Fruit fly (Drosophila melanogaster) Kc167 (cell line): ENCODE measurements around the gene CG43318.
A peak's percentile ranks its signal among the peaks of the same experiment; 100 is the strongest.

ENCODE experiments used
- Myc ChIP-seq: fragments of >200 bp; optimal IDR thresholded peaks from 2 replicates; lab custom pipeline; 2017; ENCODE audit warnings: missing external identifiers
- Sin3A ChIP-seq: fragments of >200 bp; optimal IDR thresholded peaks from 2 replicates; lab custom pipeline; 2018; ENCODE audit warnings: missing external identifiers
- h ChIP-seq: fragments of >200 bp; optimal IDR thresholded peaks from 3 replicates; lab custom pipeline; 2018; ENCODE audit warnings: missing external identifiers
- insv ChIP-seq: fragments of >200 bp; optimal IDR thresholded peaks from 3 replicates; lab custom pipeline; 2018; ENCODE audit warnings: missing external identifiers
- psq ChIP-seq: fragments of >200 bp; optimal IDR thresholded peaks from 2 replicates; lab custom pipeline; 2017; ENCODE audit warnings: missing external identifiers
- ttk ChIP-seq: sonication (Bioruptor generic); optimal IDR thresholded peaks from 2 replicates; lab custom pipeline; 2017; ENCODE audit warnings: missing external identifiers

- peak; percentile 74 for TF ChIP-seq psq (lab: Kevin White, UChicago)
- TF ChIP-seq ttk (lab: Kevin White, UChicago), result no peak
- TF ChIP-seq Myc (lab: Kevin White, UChicago), result no peak
- TF ChIP-seq Sin3A (lab: Kevin White, UChicago), result no peak
- TF ChIP-seq insv (lab: Kevin White, UChicago), result no peak
- TF ChIP-seq h (lab: Kevin White, UChicago), result no peak
Observed at dm6 chr3R:15803502-15804461, 29.4 kb downstream of the CG43318 start, which contains the start of gene alpha-Man-IIb.
